Fruit fly (Drosophila melanogaster) whole organism, embryonic: ENCODE measurements around the gene Fit2.

Experiments used
- ATbp ChIP-seq: fragments of 200-800 bp; sonication (Bioruptor generic); optimal IDR thresholded peaks from 2 replicates; lab custom pipeline; 2017; ENCODE audit warnings: missing biosample characterization, mild to moderate bottlenecking, missing genetic modification characterization, missing genetic modification reagents
- Asciz ChIP-seq: fragments of 200-800 bp; sonication (Bioruptor generic); optimal IDR thresholded peaks from 2 replicates; lab custom pipeline; 2017; ENCODE audit warnings: missing biosample characterization, mild to moderate bottlenecking, missing genetic modification characterization, missing genetic modification reagents
- CG1024 ChIP-seq: fragments of 200-800 bp; sonication (Bioruptor generic); IDR thresholded peaks from 2 replicates; pipeline ENCODE4 v1.3.6; 2022; ENCODE audit warnings: missing biosample characterization, missing genetic modification characterization
- CG10462 ChIP-seq: fragments of 200-800 bp; sonication (Bioruptor generic); optimal IDR thresholded peaks from 2 replicates; lab custom pipeline; 2016; ENCODE audit warnings: missing biosample characterization, missing genetic modification characterization
- CG11398 ChIP-seq: fragments of 200-800 bp; sonication (Bioruptor generic); optimal IDR thresholded peaks from 2 replicates; lab custom pipeline; 2016; ENCODE audit warnings: missing biosample characterization, missing genetic modification characterization
- CG13123 ChIP-seq: fragments of 200-800 bp; sonication (Bioruptor generic); optimal IDR thresholded peaks from 2 replicates; lab custom pipeline; 2016; ENCODE audit warnings: missing biosample characterization, missing genetic modification characterization
- CG14014 ChIP-seq: fragments of 200-800 bp; sonication (Bioruptor generic); IDR thresholded peaks from 2 replicates; pipeline ENCODE4 v1.3.6; 2022; ENCODE audit warnings: missing biosample characterization, missing genetic modification characterization
- CG14710 ChIP-seq: fragments of 200-800 bp; sonication (Bioruptor generic); optimal IDR thresholded peaks from 3 replicates; lab custom pipeline; 2019; ENCODE audit warnings: missing biosample characterization, mild to moderate bottlenecking, missing genetic modification characterization, moderate library complexity
- CG17186 ChIP-seq: fragments of 200-800 bp; sonication (Bioruptor generic); optimal IDR thresholded peaks from 3 replicates; lab custom pipeline; 2017; ENCODE audit warnings: missing biosample characterization, missing genetic modification reagents, missing genetic modification characterization
- CG4328 ChIP-seq: fragments of 200-800 bp; sonication (Bioruptor generic); optimal IDR thresholded peaks from 3 replicates; lab custom pipeline; 2017; ENCODE audit warnings: missing biosample characterization, missing genetic modification reagents, missing genetic modification characterization
- CG4404 ChIP-seq: fragments of 200-800 bp; sonication (Bioruptor generic); IDR thresholded peaks from 2 replicates; pipeline ENCODE4 v1.3.6; 2022; ENCODE audit warnings: missing biosample characterization, missing genetic modification characterization
- CG6272 ChIP-seq: fragments of 200-800 bp; sonication (Bioruptor generic); IDR thresholded peaks from 2 replicates; pipeline ENCODE4 v1.3.6; 2022; ENCODE audit warnings: missing biosample characterization, missing genetic modification characterization
- CG8290 ChIP-seq, 3 experiments: fragments of 200-800 bp; sonication (Bioruptor generic); optimal IDR thresholded peaks; 2 replicates each; lab custom pipeline; 2016 to 2019; ENCODE audit warnings: missing biosample characterization in 3 of 3, missing genetic modification characterization in 3 of 3, mild to moderate bottlenecking in 2 of 3, moderate library complexity in 1 of 3
- CG8765 ChIP-seq: fragments of 200-800 bp; sonication (Bioruptor generic); IDR thresholded peaks from 2 replicates; pipeline ENCODE4 v1.3.6; 2022; ENCODE audit warnings: missing biosample characterization, missing genetic modification characterization
- D19B ChIP-seq: fragments of 200-800 bp; sonication (Bioruptor generic); optimal IDR thresholded peaks from 2 replicates; lab custom pipeline; 2017; ENCODE audit warnings: missing biosample characterization, mild to moderate bottlenecking, missing genetic modification characterization
- Dbx ChIP-seq: fragments of 200-800 bp; sonication (Bioruptor generic); IDR thresholded peaks from 3 replicates; pipeline ENCODE4 v1.3.6; 2022; ENCODE audit warnings: missing biosample characterization, missing genetic modification characterization
- Deaf1 ChIP-seq: fragments of 200-800 bp; optimal IDR thresholded peaks from 3 replicates; lab custom pipeline; 2019; ENCODE audit warnings: missing biosample characterization, mild to moderate bottlenecking, missing genetic modification characterization, moderate library complexity
- Dfd ChIP-seq, 2 experiments: fragments of >200 bp; optimal IDR thresholded peaks; 2 replicates each; lab custom pipeline; 2017; ENCODE audit warnings: missing biosample characterization in 2 of 2, missing genetic modification characterization in 2 of 2
- Doc2 ChIP-seq: fragments of 200-800 bp; sonication (Bioruptor generic); IDR thresholded peaks from 2 replicates; pipeline ENCODE4 v1.3.6; 2022; ENCODE audit warnings: missing biosample characterization, missing genetic modification characterization
- ERR ChIP-seq: fragments of 200-800 bp; sonication (Bioruptor generic); optimal IDR thresholded peaks from 2 replicates; lab custom pipeline; 2016; ENCODE audit warnings: missing biosample characterization, missing genetic modification characterization
- H2.0 ChIP-seq: fragments of 200-800 bp; sonication (Bioruptor generic); IDR thresholded peaks from 2 replicates; pipeline ENCODE4 v1.3.6; 2022; ENCODE audit warnings: missing biosample characterization, missing genetic modification characterization
- Hr39 ChIP-seq: fragments of >200 bp; optimal IDR thresholded peaks from 2 replicates; lab custom pipeline; 2017
- Hr51 ChIP-seq, 2 experiments: fragments of 200-800 bp; sonication (Bioruptor generic); optimal IDR thresholded peaks; 2 replicates in 1 of 2; 3 replicates in 1 of 2; lab custom pipeline; 2016 to 2018; ENCODE audit warnings: missing biosample characterization in 2 of 2, missing genetic modification characterization in 2 of 2, mild to moderate bottlenecking in 1 of 2, moderate library complexity in 1 of 2
- Max ChIP-seq: fragments of 200-800 bp; sonication (Bioruptor generic); optimal IDR thresholded peaks from 2 replicates; lab custom pipeline; 2016; ENCODE audit warnings: missing biosample characterization, mild to moderate bottlenecking, missing genetic modification characterization
- Med ChIP-seq: fragments of 200-800 bp; sonication (Bioruptor generic); peaks from one replicate; lab custom pipeline; 2016; ENCODE audit warnings: missing biosample characterization, missing genetic modification characterization, mild to moderate bottlenecking, inconsistent platforms, moderate library complexity
- Myb ChIP-seq: fragments of 200-800 bp; sonication (Bioruptor generic); optimal IDR thresholded peaks from 2 replicates; lab custom pipeline; 2016; ENCODE audit warnings: missing biosample characterization, missing genetic modification characterization
- Nf-YA ChIP-seq: fragments of 200-800 bp; sonication (Bioruptor generic); IDR thresholded peaks from 2 replicates; pipeline ENCODE4 v1.3.6; 2022; ENCODE audit warnings: missing biosample characterization, missing genetic modification characterization
- Ravus ChIP-seq: fragments of 200-800 bp; sonication (Bioruptor generic); IDR thresholded peaks from 2 replicates; pipeline ENCODE4 v1.3.6; 2022; ENCODE audit warnings: missing biosample characterization, missing genetic modification characterization
- Sox102F ChIP-seq: fragments of 200-800 bp; sonication (Bioruptor generic); optimal IDR thresholded peaks from 2 replicates; lab custom pipeline; 2018; ENCODE audit warnings: missing biosample characterization, mild to moderate bottlenecking, missing genetic modification characterization, moderate library complexity
- br ChIP-seq: fragments of >200 bp; optimal IDR thresholded peaks from 2 replicates; lab custom pipeline; 2017
- dan ChIP-seq: fragments of 200-800 bp; sonication (Bioruptor generic); IDR thresholded peaks from 2 replicates; pipeline ENCODE4 v1.3.6; 2022; ENCODE audit warnings: missing biosample characterization, missing genetic modification characterization
- ftz-f1 ChIP-seq: fragments of 200-800 bp; sonication (Bioruptor generic); optimal IDR thresholded peaks from 2 replicates; lab custom pipeline; 2016; ENCODE audit warnings: missing biosample characterization, missing genetic modification characterization
- gce ChIP-seq: fragments of 200-800 bp; sonication (Bioruptor generic); IDR thresholded peaks from 3 replicates; pipeline ENCODE4 v1.3.6; 2022; ENCODE audit warnings: missing biosample characterization, missing genetic modification characterization
- grn ChIP-seq: fragments of 200-800 bp; sonication (Bioruptor generic); optimal IDR thresholded peaks from 3 replicates; lab custom pipeline; 2017; ENCODE audit warnings: missing biosample characterization, missing genetic modification characterization
- gro ChIP-seq: fragments of 200-800 bp; sonication (Bioruptor generic); optimal IDR thresholded peaks from 2 replicates; lab custom pipeline; 2016; ENCODE audit warnings: missing biosample characterization, missing genetic modification characterization
- hb ChIP-seq: fragments of 200-800 bp; sonication (Bioruptor generic); IDR thresholded peaks from 3 replicates; pipeline ENCODE4 v1.3.6; 2022; ENCODE audit warnings: missing biosample characterization, missing genetic modification characterization; ENCODE audit not compliant: partially characterized antibody
- mld ChIP-seq: fragments of 200-800 bp; sonication (Bioruptor generic); IDR thresholded peaks from 3 replicates; pipeline ENCODE4 v1.3.6; 2022; ENCODE audit warnings: missing biosample characterization, missing genetic modification characterization; ENCODE audit not compliant: partially characterized antibody
- pan ChIP-seq, 4 experiments: fragments of >200 bp in 3 of 4; fragments of 200-800 bp in 1 of 4; sonication (Bioruptor generic) in 1 of 4; optimal IDR thresholded peaks in 3 of 4; IDR thresholded peaks in 1 of 4; 2 replicates each; pipeline versions ENCODE4 v1.3.6 to Lab custom; 2017 to 2022; ENCODE audit warnings: missing biosample characterization in 2 of 4, missing genetic modification characterization in 2 of 4, mixed read lengths in 1 of 4
- pho ChIP-seq: fragments of 200-800 bp; sonication (Bioruptor generic); optimal IDR thresholded peaks from 2 replicates; lab custom pipeline; 2016; ENCODE audit warnings: missing biosample characterization, missing genetic modification characterization
- pum ChIP-seq: fragments of 200-800 bp; sonication (Bioruptor generic); optimal IDR thresholded peaks from 2 replicates; lab custom pipeline; 2016; ENCODE audit warnings: missing biosample characterization, missing genetic modification characterization
- pzg ChIP-seq: fragments of 200-800 bp; sonication (Bioruptor generic); optimal IDR thresholded peaks from 3 replicates; lab custom pipeline; 2018; ENCODE audit warnings: missing biosample characterization, mild to moderate bottlenecking, missing genetic modification characterization, moderate library complexity
- shn ChIP-seq: fragments of 200-800 bp; sonication (Bioruptor generic); optimal IDR thresholded peaks from 3 replicates; lab custom pipeline; 2016; ENCODE audit warnings: missing biosample characterization, missing genetic modification characterization
- sisA ChIP-seq: fragments of 200-800 bp; sonication (Bioruptor generic); IDR thresholded peaks from 2 replicates; pipeline ENCODE4 v1.3.6; 2022; ENCODE audit warnings: missing biosample characterization, missing genetic modification characterization
- slbo ChIP-seq: fragments of 200-800 bp; sonication (Bioruptor generic); IDR thresholded peaks from 2 replicates; pipeline ENCODE4 v1.3.6; 2022; ENCODE audit warnings: missing biosample characterization, missing genetic modification characterization
- tup ChIP-seq: fragments of 200-800 bp; sonication (Bioruptor generic); optimal IDR thresholded peaks from 2 replicates; lab custom pipeline; 2016; ENCODE audit warnings: missing biosample characterization, mild to moderate bottlenecking, missing genetic modification characterization, moderate library complexity
- tx ChIP-seq: fragments of 200-800 bp; sonication (Bioruptor generic); optimal IDR thresholded peaks from 2 replicates; lab custom pipeline; 2016; ENCODE audit warnings: missing biosample characterization, missing genetic modification characterization
- vfl ChIP-seq: fragments of 200-800 bp; sonication (Bioruptor generic); optimal IDR thresholded peaks from 2 replicates; lab custom pipeline; 2016; ENCODE audit warnings: missing biosample characterization, missing genetic modification characterization
- zen ChIP-seq: fragments of 200-800 bp; sonication (Bioruptor generic); optimal IDR thresholded peaks from 3 replicates; lab custom pipeline; 2018; ENCODE audit warnings: missing biosample characterization, mild to moderate bottlenecking, missing genetic modification characterization, moderate library complexity
- zfh2 ChIP-seq: fragments of 200-800 bp; sonication (Bioruptor generic); optimal IDR thresholded peaks from 2 replicates; lab custom pipeline; 2016; ENCODE audit warnings: missing biosample characterization, missing genetic modification characterization

The Fit2 gene

dm6 chr3L:16986062-16987013 lies 37.8 kb upstream of the Fit2 start:
- TF ChIP-seq sisA (peak; percentile 55), tup (GFP tag; lab: Kevin White, UChicago) (no peak), Dfd (GFP tag; optimal IDR thresholded peaks at IDR 0.05; lab: Kevin White, UChicago) (no peak), Doc2 (GFP tag; lab: Robert Waterston, UW) (no peak), pum (GFP tag; lab: Kevin White, UChicago) (no peak), zfh2 (peak; percentile 19), CG6272 (GFP tag; lab: Robert Waterston, UW) (no peak), CG1024 (peak; percentile 49; the same call in 1 of the 2 replicates), Myb (GFP tag; lab: Kevin White, UChicago) (no peak), Med (GFP tag; lab: Kevin White, UChicago) (peak; percentile 79), pan (optimal IDR thresholded peaks at IDR 0.05; lab: Kevin White, UChicago) (no peak), pan (GFP tag; optimal IDR thresholded peaks at IDR 0.05 in 1 of 2, IDR thresholded peaks at IDR 0.05 in 1 of 2) (peak in 1 of 2 experiments; percentile 32), Asciz (GFP tag; lab: Kevin White, UChicago) (peak; percentile 60), Hr51 (GFP tag; optimal IDR thresholded peaks at IDR 0.05; lab: Kevin White, UChicago) (peak; percentile 18 to 64), Dbx (GFP tag; lab: Robert Waterston, UW) (peak; percentile 46; the same call in 1 of the 3 replicates), tx (GFP tag; lab: Kevin White, UChicago) (peak; percentile 13), mld (GFP tag; lab: Robert Waterston, UW) (no peak), vfl (GFP tag; lab: Kevin White, UChicago) (no peak), ftz-f1 (GFP tag; lab: Kevin White, UChicago) (no peak), Deaf1 (no peak), D19B (peak; percentile 30), pho (GFP tag; lab: Kevin White, UChicago) (no peak), CG17186 (no peak), Hr39 (lab: Kevin White, UChicago) (no peak), slbo (peak; percentile 67), Sox102F (peak; percentile 60), CG13123 (GFP tag; lab: Kevin White, UChicago) (no peak), ERR (no peak), H2.0 (GFP tag; lab: Robert Waterston, UW) (0 out of 2 replicates have a peak, but pooled peaks have one; percentile 7), Ravus (no peak), pzg (no peak), dan (GFP tag; lab: Robert Waterston, UW) (no peak), zen (no peak), ATbp (GFP tag; lab: Kevin White, UChicago) (peak; percentile 40), CG8290 (GFP tag; optimal IDR thresholded peaks at IDR 0.05; lab: Kevin White, UChicago) (no peak), CG8290 (tag; optimal IDR thresholded peaks at IDR 0.05; lab: Kevin White, UChicago) (peak in 1 of 2 experiments; percentile 74), Nf-YA (no peak), CG11398 (GFP tag; lab: Kevin White, UChicago) (no peak), CG8765 (GFP tag; lab: Robert Waterston, UW) (no peak), grn (no peak), CG10462 (GFP tag; lab: Kevin White, UChicago) (peak; percentile 18), CG14710 (tag; lab: Kevin White, UChicago) (peak; percentile 27), CG14014 (peak; percentile 42; the same call in 1 of the 2 replicates), shn (GFP tag; lab: Kevin White, UChicago) (peak; percentile 38), hb (GFP tag; lab: Robert Waterston, UW) (no peak), gro (GFP tag; lab: Kevin White, UChicago) (peak; percentile 23), CG4404 (GFP tag; lab: Robert Waterston, UW) (no peak), Max (GFP tag; lab: Kevin White, UChicago) (peak; percentile 53), br (lab: Kevin White, UChicago) (no peak), gce (GFP tag; lab: Robert Waterston, UW) (no peak), CG4328 (GFP tag; lab: Kevin White, UChicago) (peak; percentile 17)
